Fruit fly (Drosophila melanogaster) Kc167 (cell line): ENCODE measurements around the gene CG5892.

Experiments used
- Myc ChIP-seq: fragments of >200 bp; optimal IDR thresholded peaks from 2 replicates; lab custom pipeline; 2017; ENCODE audit warnings: missing external identifiers
- Sin3A ChIP-seq: fragments of >200 bp; optimal IDR thresholded peaks from 2 replicates; lab custom pipeline; 2018; ENCODE audit warnings: missing external identifiers
- h ChIP-seq: fragments of >200 bp; optimal IDR thresholded peaks from 3 replicates; lab custom pipeline; 2018; ENCODE audit warnings: missing external identifiers
- insv ChIP-seq: fragments of >200 bp; optimal IDR thresholded peaks from 3 replicates; lab custom pipeline; 2018; ENCODE audit warnings: missing external identifiers
- psq ChIP-seq: fragments of >200 bp; optimal IDR thresholded peaks from 2 replicates; lab custom pipeline; 2017; ENCODE audit warnings: missing external identifiers
- ttk ChIP-seq: sonication (Bioruptor generic); optimal IDR thresholded peaks from 2 replicates; lab custom pipeline; 2017; ENCODE audit warnings: missing external identifiers

The CG5892 gene

DNA sequence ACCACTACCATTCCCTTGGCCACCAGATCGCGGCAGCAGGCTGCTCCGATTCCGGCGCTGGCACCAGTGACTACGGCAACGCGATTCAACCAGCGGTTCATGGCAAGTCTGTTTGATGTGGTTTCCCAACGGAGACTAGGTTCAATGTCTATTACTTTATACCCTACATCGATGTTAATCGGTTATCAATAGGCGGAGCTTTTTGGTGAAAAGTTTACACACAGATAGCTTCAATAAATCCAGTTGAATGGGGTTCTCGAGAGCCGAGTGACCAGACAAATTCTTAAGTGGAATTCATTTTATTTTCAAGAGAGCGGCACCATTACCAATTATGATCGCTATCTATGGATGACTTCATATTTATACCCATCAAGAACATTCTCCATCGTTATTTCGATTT lies 33.7 kb downstream of the CG5892 start, which contains the start of gene CG3301:
CG3301 (minus strand) TSS at position 139 of the 400 bp plus-strand sequence.
- TF ChIP-seq Myc (lab: Kevin White, UChicago) (no peak), insv (no peak), h (lab: Kevin White, UChicago) (no peak), Sin3A (no peak), ttk (lab: Kevin White, UChicago) (no peak), psq (lab: Kevin White, UChicago) (no peak)

DNA sequence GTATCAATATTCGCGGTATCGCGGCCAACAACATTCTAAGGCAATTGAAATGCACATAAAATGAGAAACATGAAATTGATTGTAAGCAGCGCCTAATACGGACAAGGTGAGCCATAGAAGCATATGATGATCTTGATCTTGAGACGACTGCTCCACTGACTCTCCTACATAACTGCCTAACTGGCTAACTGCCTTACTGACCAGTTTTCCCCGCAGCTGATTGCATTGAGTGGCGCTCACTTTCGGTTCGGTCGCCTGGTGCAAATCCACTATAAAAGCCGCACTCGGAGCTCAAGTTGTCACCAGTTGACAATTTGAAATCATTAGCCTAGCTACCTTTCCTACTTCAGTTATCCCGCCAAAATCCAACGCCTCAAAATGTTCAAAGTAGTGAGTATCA lies 40.5 kb downstream of the CG5892 start, which contains the start of gene CG17298:
CG17298 (plus strand) TSS at position 301 of the 400 bp plus-strand sequence.
- TF ChIP-seq insv: no peak
- no peak for TF ChIP-seq Sin3A
- no peak for TF ChIP-seq ttk (lab: Kevin White, UChicago)
- no peak for TF ChIP-seq Myc (lab: Kevin White, UChicago)

DNA sequence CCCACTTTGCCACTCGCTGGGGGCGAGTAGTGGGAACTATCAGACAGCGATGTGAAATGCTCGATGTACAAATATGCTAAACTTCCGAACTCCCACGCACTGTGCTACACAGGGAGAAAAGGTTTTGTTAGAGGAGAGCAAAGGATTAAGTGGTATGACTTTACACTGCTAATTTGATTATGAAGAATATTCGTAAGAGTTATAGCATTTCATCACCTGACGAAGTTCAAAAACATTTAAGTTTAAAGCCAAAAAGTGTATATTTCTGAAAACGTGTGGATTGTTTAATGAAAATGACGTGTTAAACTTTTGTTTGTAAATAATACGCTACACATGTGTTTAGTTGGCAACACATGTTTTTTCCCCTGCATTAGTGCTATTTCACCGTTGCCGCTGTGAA lies 46.0 kb downstream of the CG5892 start:
- TF ChIP-seq ttk (lab: Kevin White, UChicago) (no peak), psq (lab: Kevin White, UChicago) (no peak), h (lab: Kevin White, UChicago) (no peak), Sin3A (no peak), Myc (lab: Kevin White, UChicago) (no peak), insv (no peak)

DNA sequence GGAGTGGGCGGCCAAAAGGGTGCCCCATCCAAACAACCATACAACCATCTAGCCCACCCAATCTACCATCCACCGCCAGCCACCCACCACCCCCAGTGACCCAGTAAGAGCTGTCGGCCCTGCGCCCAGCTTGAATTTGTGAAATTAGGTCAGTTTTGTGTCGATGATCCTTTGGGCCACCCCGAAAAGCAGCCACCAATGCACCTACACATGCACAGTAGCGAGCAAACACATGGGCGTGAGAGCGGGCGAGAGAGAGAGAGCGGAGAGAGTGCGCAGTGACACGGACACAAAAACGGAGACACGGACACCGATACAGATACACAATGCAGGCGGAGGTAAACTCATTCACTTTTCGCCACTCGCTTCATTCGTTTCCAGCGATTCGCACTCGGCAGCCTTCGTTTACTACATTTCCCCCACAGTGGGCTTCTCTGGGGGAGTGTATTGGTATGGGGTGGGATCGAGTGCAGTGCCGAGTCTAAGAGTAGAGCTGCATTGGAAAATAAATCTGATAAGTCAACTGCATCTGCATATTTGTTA lies 46.7 kb downstream of the CG5892 start:
- TF ChIP-seq Myc (lab: Kevin White, UChicago): no peak
- no peak for TF ChIP-seq Sin3A
- no peak for TF ChIP-seq ttk (lab: Kevin White, UChicago)
- TF ChIP-seq h (lab: Kevin White, UChicago): no peak
- no peak for TF ChIP-seq insv
- no peak for TF ChIP-seq psq (lab: Kevin White, UChicago)

DNA sequence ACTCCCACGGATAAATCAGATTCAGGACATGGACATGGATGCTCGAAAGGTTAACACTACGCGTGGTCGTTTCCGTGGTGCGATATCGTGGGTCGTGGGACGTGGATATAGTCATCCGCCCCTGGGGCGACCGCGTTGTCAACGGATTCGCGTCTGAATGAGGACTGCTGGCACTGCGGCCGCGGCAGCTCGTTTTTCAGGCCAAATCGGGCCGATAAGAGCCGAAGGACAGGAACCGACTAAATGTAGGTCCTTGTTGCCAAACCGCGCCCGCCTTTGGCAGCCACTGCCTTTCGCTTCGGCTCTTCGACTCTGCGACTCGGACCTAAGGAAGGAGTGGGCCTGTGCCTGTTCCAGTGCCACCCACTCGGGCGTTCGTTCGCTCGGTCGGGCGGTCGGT lies 51.4 kb downstream of the CG5892 start, which contains the start of gene SIFaR:
SIFaR (minus strand) TSS at position 166 of the 400 bp plus-strand sequence.
- TF ChIP-seq Myc (lab: Kevin White, UChicago): no peak
- TF ChIP-seq insv: no peak
- no peak for TF ChIP-seq psq (lab: Kevin White, UChicago)
- no peak for TF ChIP-seq ttk (lab: Kevin White, UChicago)
- no peak for TF ChIP-seq h (lab: Kevin White, UChicago)
- no peak for TF ChIP-seq Sin3A

DNA sequence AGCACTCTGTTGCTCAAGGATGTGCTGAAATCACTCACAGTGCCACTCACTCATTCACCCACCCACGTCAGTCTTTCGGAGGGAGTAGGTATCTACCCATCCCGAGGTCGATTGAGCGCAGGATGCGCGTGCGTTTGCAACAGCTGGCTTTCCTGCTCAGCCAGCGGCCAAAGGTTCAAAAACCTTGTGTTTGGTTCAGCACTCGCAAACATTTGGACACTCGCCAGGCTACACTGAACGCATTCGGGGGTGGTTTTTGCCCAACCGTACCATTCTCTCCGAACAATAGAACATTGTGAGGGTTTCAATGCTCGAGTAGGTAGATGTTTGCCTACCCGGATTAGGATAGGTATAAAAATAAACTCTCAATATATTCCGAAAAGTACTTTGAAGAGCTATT lies 52.6 kb downstream of the CG5892 start:
- TF ChIP-seq Sin3A (no peak), psq (lab: Kevin White, UChicago) (no peak), h (lab: Kevin White, UChicago) (no peak), ttk (lab: Kevin White, UChicago) (no peak), Myc (lab: Kevin White, UChicago) (no peak), insv (no peak)
